Fruit fly (Drosophila melanogaster): Measurements from ENCODE around the gene Dmtn.

DNA sequence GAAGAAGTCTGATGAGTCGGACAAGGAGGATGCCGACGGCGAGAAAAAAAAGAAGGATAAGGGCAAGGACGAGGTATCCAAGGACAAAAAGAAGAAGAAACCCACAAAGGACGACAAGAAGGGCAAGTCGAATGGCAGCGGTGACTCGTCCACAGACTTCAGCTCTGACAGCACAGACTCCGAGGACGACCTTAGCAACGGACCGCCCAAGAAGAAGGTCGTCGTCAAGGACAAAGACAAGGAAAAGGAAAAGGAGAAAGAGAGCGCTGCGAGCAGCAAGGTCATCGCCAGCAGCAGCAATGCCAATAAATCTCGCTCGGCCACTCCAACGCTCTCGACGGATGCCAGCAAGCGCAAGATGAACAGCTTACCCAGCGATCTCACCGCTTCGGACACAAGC, 23.9 kb downstream of the Dmtn start:
- TF ChIP-seq CTCF (optimal IDR thresholded peaks at IDR 0.05) (no peak), CG8478 (optimal IDR thresholded peaks at IDR 0.05) (no peak)

All from S2 (cell line).